Fruit fly (Drosophila melanogaster) whole organism, pupa: ENCODE measurements around the gene Snapin.

Source experiments
- CG10348 ChIP-seq: fragments of 200-800 bp; sonication (Bioruptor generic); IDR thresholded peaks from 2 replicates; pipeline ENCODE4 v1.3.6; 2022; ENCODE audit warnings: missing biosample characterization, missing genetic modification characterization
- CG14655 ChIP-seq: fragments of 200-800 bp; sonication (Bioruptor generic); optimal IDR thresholded peaks from 3 replicates; lab custom pipeline; 2017; ENCODE audit warnings: mild to moderate bottlenecking, missing biosample characterization, missing genetic modification reagents, missing genetic modification characterization
- CG15710 ChIP-seq: fragments of 200-800 bp; sonication (Bioruptor generic); optimal IDR thresholded peaks from 2 replicates; lab custom pipeline; 2018; ENCODE audit warnings: missing biosample characterization, mild to moderate bottlenecking, missing genetic modification characterization, moderate library complexity
- CG32121 ChIP-seq: fragments of 200-800 bp; sonication (Bioruptor generic); IDR thresholded peaks from 2 replicates; pipeline ENCODE4 v1.3.6; 2022; ENCODE audit warnings: missing biosample characterization, missing genetic modification characterization
- CG34367 ChIP-seq: fragments of 200-800 bp; sonication (Bioruptor generic); optimal IDR thresholded peaks from 2 replicates; lab custom pipeline; 2018; ENCODE audit warnings: missing biosample characterization, mild to moderate bottlenecking, missing genetic modification characterization
- CG8159 ChIP-seq: fragments of 200-800 bp; sonication (Bioruptor generic); optimal IDR thresholded peaks from 3 replicates; lab custom pipeline; 2018; ENCODE audit warnings: missing biosample characterization, mild to moderate bottlenecking, missing genetic modification characterization, moderate library complexity
- CG8301 ChIP-seq: fragments of 200-800 bp; sonication (Bioruptor generic); optimal IDR thresholded peaks from 2 replicates; lab custom pipeline; 2018; ENCODE audit warnings: missing biosample characterization, mild to moderate bottlenecking, missing genetic modification characterization
- CG9948 ChIP-seq: fragments of 200-800 bp; sonication (Bioruptor generic); optimal IDR thresholded peaks from 2 replicates; lab custom pipeline; 2018; ENCODE audit warnings: missing biosample characterization, mild to moderate bottlenecking, missing genetic modification characterization, moderate library complexity
- EcR ChIP-seq: fragments of 200-800 bp; sonication (Bioruptor generic); optimal IDR thresholded peaks from 3 replicates; lab custom pipeline; 2019; ENCODE audit warnings: missing biosample characterization, missing genetic modification characterization, mild to moderate bottlenecking, moderate library complexity, missing genetic modification reagents
- Snoo ChIP-seq: fragments of 200-800 bp; sonication (Bioruptor generic); optimal IDR thresholded peaks from 3 replicates; lab custom pipeline; 2017; ENCODE audit warnings: missing biosample characterization, mild to moderate bottlenecking, missing genetic modification characterization, inconsistent platforms
- fd96Ca ChIP-seq: fragments of 200-800 bp; sonication (Bioruptor generic); IDR thresholded peaks from 3 replicates; pipeline ENCODE4 v1.3.6; 2022; ENCODE audit warnings: missing biosample characterization, missing genetic modification characterization
- gl ChIP-seq: fragments of 200-800 bp; sonication (Bioruptor generic); optimal IDR thresholded peaks from 2 replicates; lab custom pipeline; 2018; ENCODE audit warnings: missing biosample characterization, mild to moderate bottlenecking, missing genetic modification characterization

DNA sequence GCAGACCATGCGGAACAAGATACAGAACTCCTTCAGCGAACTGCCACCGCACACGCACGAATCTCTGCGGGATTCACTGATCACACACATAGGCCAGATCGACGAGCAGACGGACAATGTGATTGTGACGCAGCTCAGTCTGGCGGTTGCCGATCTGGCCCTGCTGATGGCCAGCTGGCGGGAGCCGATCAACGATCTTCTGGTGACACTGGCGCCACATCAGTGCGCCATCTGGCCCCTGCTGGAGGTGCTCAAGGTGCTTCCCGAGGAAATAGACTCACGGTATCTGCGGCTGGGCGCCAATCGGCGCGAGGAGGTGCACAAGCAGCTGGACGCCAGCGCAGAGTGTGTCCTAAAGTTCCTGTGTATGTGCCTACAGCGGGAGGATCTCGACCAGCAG, 811 bp upstream of the Snapin start:
- no peak for TF ChIP-seq CG8301
- TF ChIP-seq fd96Ca (GFP tag; lab: Robert Waterston, UW) = no peak
- TF ChIP-seq CG32121 (GFP tag; lab: Robert Waterston, UW) = no peak
- no peak for TF ChIP-seq gl (tag; lab: Kevin White, UChicago)
- TF ChIP-seq CG8159 (tag; lab: Kevin White, UChicago) = no peak
- no peak for TF ChIP-seq CG34367
- TF ChIP-seq CG14655 (GFP tag; lab: Kevin White, UChicago) = no peak
- TF ChIP-seq CG9948 (tag; lab: Kevin White, UChicago) = no peak
- no peak for TF ChIP-seq EcR (GFP tag; lab: Kevin White, UChicago)
- no peak for TF ChIP-seq Snoo (tag; lab: Kevin White, UChicago)
- TF ChIP-seq CG10348 (GFP tag; lab: Robert Waterston, UW) = no peak
- no peak for TF ChIP-seq CG15710 (tag; lab: Kevin White, UChicago)
